Fruit fly (Drosophila melanogaster) whole organism, embryonic: ENCODE results near the gene CG7781.

ENCODE experiments used
- Asciz ChIP-seq: fragments of 200-800 bp; sonication (Bioruptor generic); optimal IDR thresholded peaks from 2 replicates; lab custom pipeline; 2017; ENCODE audit warnings: missing biosample characterization, mild to moderate bottlenecking, missing genetic modification characterization, missing genetic modification reagents
- Awh ChIP-seq: fragments of 200-800 bp; sonication (Bioruptor generic); IDR thresholded peaks from 2 replicates; pipeline ENCODE4, ENCODE4 v1.3.6; 2022; ENCODE audit warnings: missing biosample characterization, missing genetic modification characterization
- Blimp-1 ChIP-seq: fragments of 200-800 bp; sonication (Bioruptor generic); optimal IDR thresholded peaks from 3 replicates; lab custom pipeline; 2018; ENCODE audit warnings: missing biosample characterization, missing genetic modification characterization, mild to moderate bottlenecking, moderate library complexity, missing genetic modification reagents
- CG10543 ChIP-seq: fragments of 200-800 bp; sonication (Bioruptor generic); optimal IDR thresholded peaks from 3 replicates; lab custom pipeline; 2017; ENCODE audit warnings: missing biosample characterization, mild to moderate bottlenecking, missing genetic modification characterization, moderate library complexity
- CG11247 ChIP-seq: fragments of 200-800 bp; sonication (Bioruptor generic); IDR thresholded peaks from 2 replicates; pipeline ENCODE4 v1.3.6; 2022; ENCODE audit warnings: missing biosample characterization, missing genetic modification characterization
- CG11398 ChIP-seq: fragments of 200-800 bp; sonication (Bioruptor generic); optimal IDR thresholded peaks from 2 replicates; lab custom pipeline; 2016; ENCODE audit warnings: missing biosample characterization, missing genetic modification characterization
- CG11560 ChIP-seq: fragments of 200-800 bp; sonication (Bioruptor generic); IDR thresholded peaks from 3 replicates; pipeline ENCODE4 v1.3.6; 2022; ENCODE audit warnings: missing biosample characterization, missing genetic modification characterization
- CG12155 ChIP-seq: fragments of 200-800 bp; sonication (Bioruptor generic); optimal IDR thresholded peaks from 3 replicates; lab custom pipeline; 2016; ENCODE audit warnings: missing biosample characterization, missing genetic modification characterization
- CG12236 ChIP-seq: fragments of 200-800 bp; sonication (Bioruptor generic); optimal IDR thresholded peaks from 2 replicates; lab custom pipeline; 2016; ENCODE audit warnings: missing biosample characterization, missing genetic modification characterization
- CG1602 ChIP-seq: fragments of 200-800 bp; sonication (Bioruptor generic); optimal IDR thresholded peaks from 3 replicates; lab custom pipeline; 2016; ENCODE audit warnings: missing biosample characterization, missing genetic modification characterization
- CG17361 ChIP-seq: fragments of 200-800 bp; sonication (Bioruptor generic); IDR thresholded peaks from 3 replicates; pipeline ENCODE4 v1.3.6; 2022; ENCODE audit warnings: missing biosample characterization, missing genetic modification characterization
- CG2199 ChIP-seq: fragments of 200-800 bp; sonication (Bioruptor generic); IDR thresholded peaks from 3 replicates; pipeline ENCODE4 v1.3.6; 2022; ENCODE audit warnings: missing biosample characterization, missing genetic modification characterization
- CG30403 ChIP-seq: fragments of 200-800 bp; sonication (Bioruptor generic); optimal IDR thresholded peaks from 3 replicates; lab custom pipeline; 2016; ENCODE audit warnings: missing biosample characterization, missing genetic modification characterization
- CG32767 ChIP-seq: fragments of 200-800 bp; sonication (Bioruptor generic); IDR thresholded peaks from 2 replicates; pipeline ENCODE4 v1.3.6; 2022; ENCODE audit warnings: missing biosample characterization, missing genetic modification characterization
- CG33213 ChIP-seq: fragments of 200-800 bp; sonication (Bioruptor generic); optimal IDR thresholded peaks from 3 replicates; lab custom pipeline; 2016; ENCODE audit warnings: missing biosample characterization, missing genetic modification characterization
- CG4282 ChIP-seq: fragments of 200-800 bp; sonication (Bioruptor generic); optimal IDR thresholded peaks from 2 replicates; lab custom pipeline; 2016; ENCODE audit warnings: missing biosample characterization, missing genetic modification characterization
- CG4404 ChIP-seq: fragments of 200-800 bp; sonication (Bioruptor generic); IDR thresholded peaks from 2 replicates; pipeline ENCODE4 v1.3.6; 2022; ENCODE audit warnings: missing biosample characterization, missing genetic modification characterization
- CG6654 ChIP-seq: fragments of 200-800 bp; sonication (Bioruptor generic); optimal IDR thresholded peaks from 2 replicates; lab custom pipeline; 2017; ENCODE audit warnings: missing biosample characterization, mild to moderate bottlenecking, missing genetic modification characterization
- CG7556 ChIP-seq: fragments of 200-800 bp; sonication (Bioruptor generic); optimal IDR thresholded peaks from 2 replicates; lab custom pipeline; 2017; ENCODE audit warnings: missing biosample characterization, mild to moderate bottlenecking, missing genetic modification characterization
- CG7839 ChIP-seq: fragments of 200-800 bp; sonication (Bioruptor generic); optimal IDR thresholded peaks from 3 replicates; lab custom pipeline; 2018; ENCODE audit warnings: missing biosample characterization, mild to moderate bottlenecking, missing genetic modification characterization, moderate library complexity
- CG7987 ChIP-seq: fragments of 200-800 bp; sonication (Bioruptor generic); optimal IDR thresholded peaks from 2 replicates; lab custom pipeline; 2018; ENCODE audit warnings: missing biosample characterization, mild to moderate bottlenecking, missing genetic modification characterization, moderate library complexity
- CG8924 ChIP-seq: fragments of 200-800 bp; optimal IDR thresholded peaks from 3 replicates; lab custom pipeline; 2019; ENCODE audit warnings: missing biosample characterization, mild to moderate bottlenecking, missing genetic modification characterization, moderate library complexity
- Dad ChIP-seq: fragments of 200-800 bp; sonication (Bioruptor generic); optimal IDR thresholded peaks from 3 replicates; lab custom pipeline; 2016; ENCODE audit warnings: missing biosample characterization, missing genetic modification characterization
- Deaf1 ChIP-seq: fragments of 200-800 bp; optimal IDR thresholded peaks from 3 replicates; lab custom pipeline; 2019; ENCODE audit warnings: missing biosample characterization, mild to moderate bottlenecking, missing genetic modification characterization, moderate library complexity
- Dip3 ChIP-seq: fragments of 200-800 bp; sonication (Bioruptor generic); optimal IDR thresholded peaks from 3 replicates; lab custom pipeline; 2016; ENCODE audit warnings: missing biosample characterization, missing genetic modification characterization
- Doc2 ChIP-seq: fragments of 200-800 bp; sonication (Bioruptor generic); IDR thresholded peaks from 2 replicates; pipeline ENCODE4 v1.3.6; 2022; ENCODE audit warnings: missing biosample characterization, missing genetic modification characterization
- Ets65A ChIP-seq: fragments of 200-800 bp; sonication (Bioruptor generic); peaks from one replicate; lab custom pipeline; 2016; ENCODE audit warnings: missing biosample characterization, missing genetic modification characterization
- GATAe ChIP-seq: fragments of 200-800 bp; sonication (Bioruptor generic); conservative IDR thresholded peaks from 2 replicates; pipeline ENCODE4 v1.3.6; 2022; ENCODE audit warnings: missing biosample characterization, missing genetic modification characterization
- H15 ChIP-seq: fragments of 200-800 bp; sonication (Bioruptor generic); IDR thresholded peaks from 3 replicates; pipeline ENCODE4 v1.3.6; 2022; ENCODE audit warnings: missing biosample characterization, missing genetic modification characterization
- Max ChIP-seq: fragments of 200-800 bp; sonication (Bioruptor generic); optimal IDR thresholded peaks from 2 replicates; lab custom pipeline; 2016; ENCODE audit warnings: missing biosample characterization, mild to moderate bottlenecking, missing genetic modification characterization
- Ravus ChIP-seq: fragments of 200-800 bp; sonication (Bioruptor generic); IDR thresholded peaks from 2 replicates; pipeline ENCODE4 v1.3.6; 2022; ENCODE audit warnings: missing biosample characterization, missing genetic modification characterization
- Sox102F ChIP-seq: fragments of 200-800 bp; sonication (Bioruptor generic); optimal IDR thresholded peaks from 2 replicates; lab custom pipeline; 2018; ENCODE audit warnings: missing biosample characterization, mild to moderate bottlenecking, missing genetic modification characterization, moderate library complexity
- Sry-δ ChIP-seq: fragments of 200-800 bp; sonication (Bioruptor generic); optimal IDR thresholded peaks from 2 replicates; lab custom pipeline; 2016; ENCODE audit warnings: missing biosample characterization, missing genetic modification characterization
- Ssrp ChIP-seq: fragments of 200-800 bp; sonication (Bioruptor generic); optimal IDR thresholded peaks from 2 replicates; lab custom pipeline; 2018; ENCODE audit warnings: missing biosample characterization, mild to moderate bottlenecking, missing genetic modification characterization, moderate library complexity
- Usf ChIP-seq: fragments of 200-800 bp; sonication (Bioruptor generic); optimal IDR thresholded peaks from 2 replicates; lab custom pipeline; 2017; ENCODE audit warnings: missing genotype, missing biosample characterization, missing genetic modification characterization
- YL-1 ChIP-seq: fragments of 200-800 bp; sonication (Bioruptor generic); optimal IDR thresholded peaks from 3 replicates; lab custom pipeline; 2017; ENCODE audit warnings: missing biosample characterization, mild to moderate bottlenecking, missing genetic modification characterization
- aop ChIP-seq: fragments of 200-800 bp; sonication (Bioruptor generic); IDR thresholded peaks from 2 replicates; pipeline ENCODE4 v1.3.6; 2022; ENCODE audit warnings: missing biosample characterization, missing genetic modification characterization
- ap ChIP-seq: fragments of 200-800 bp; sonication (Bioruptor generic); IDR thresholded peaks from 2 replicates; pipeline ENCODE4 v1.3.6; 2022; ENCODE audit warnings: missing biosample characterization, missing genetic modification characterization
- ato ChIP-seq: fragments of 200-800 bp; sonication (Bioruptor generic); IDR thresholded peaks from 2 replicates; pipeline ENCODE4 v1.3.6; 2022; ENCODE audit warnings: missing biosample characterization, missing genetic modification characterization; ENCODE audit not compliant: partially characterized antibody
- bsh ChIP-seq, 2 experiments: fragments of 200-800 bp; sonication (Bioruptor generic); optimal IDR thresholded peaks; 2 replicates each; lab custom pipeline; 2017 to 2018; ENCODE audit warnings: mild to moderate bottlenecking in 2 of 2, missing biosample characterization in 2 of 2, missing genetic modification characterization in 2 of 2, moderate library complexity in 1 of 2
- croc ChIP-seq: fragments of 200-800 bp; sonication (Bioruptor generic); conservative IDR thresholded peaks from 3 replicates; pipeline ENCODE4 v1.3.6; 2022; ENCODE audit warnings: missing biosample characterization, missing genetic modification characterization
- fd102C ChIP-seq: fragments of 200-800 bp; sonication (Bioruptor generic); optimal IDR thresholded peaks from 2 replicates; lab custom pipeline; 2018; ENCODE audit warnings: missing biosample characterization, mild to moderate bottlenecking, missing genetic modification characterization, moderate library complexity
- fd96Cb ChIP-seq: fragments of 200-800 bp; sonication (Bioruptor generic); optimal IDR thresholded peaks from 2 replicates; lab custom pipeline; 2018; ENCODE audit warnings: missing biosample characterization, mild to moderate bottlenecking, missing genetic modification characterization, moderate library complexity
- gsb-n ChIP-seq: fragments of 200-800 bp; sonication (Bioruptor generic); optimal IDR thresholded peaks from 3 replicates; lab custom pipeline; 2018; ENCODE audit warnings: missing biosample characterization, mild to moderate bottlenecking, missing genetic modification characterization
- h ChIP-seq: fragments of >200 bp; optimal IDR thresholded peaks from 2 replicates; lab custom pipeline; 2017
- ham ChIP-seq: fragments of 200-800 bp; sonication (Bioruptor generic); IDR thresholded peaks from 2 replicates; pipeline ENCODE4 v1.3.6; 2022; ENCODE audit warnings: missing biosample characterization, missing genetic modification characterization
- jing ChIP-seq: fragments of 200-800 bp; sonication (Bioruptor generic); optimal IDR thresholded peaks from 2 replicates; lab custom pipeline; 2018; ENCODE audit warnings: missing biosample characterization, mild to moderate bottlenecking, missing genetic modification characterization
- luna ChIP-seq: fragments of 200-800 bp; sonication (Bioruptor generic); optimal IDR thresholded peaks from 2 replicates; lab custom pipeline; 2016; ENCODE audit warnings: missing biosample characterization, missing genetic modification characterization
- row ChIP-seq: fragments of 200-800 bp; sonication (Bioruptor generic); IDR thresholded peaks from 3 replicates; pipeline ENCODE4 v1.3.6; 2022; ENCODE audit warnings: missing biosample characterization, missing genetic modification characterization
- slou ChIP-seq: fragments of 200-800 bp; sonication (Bioruptor generic); optimal IDR thresholded peaks from 3 replicates; lab custom pipeline; 2016; ENCODE audit warnings: missing biosample characterization, missing genetic modification characterization
- slp2 ChIP-seq: fragments of 200-800 bp; sonication (Bioruptor generic); optimal IDR thresholded peaks from 2 replicates; lab custom pipeline; 2016; ENCODE audit warnings: missing biosample characterization, missing genetic modification characterization
- tgo ChIP-seq: fragments of 200-800 bp; sonication (Bioruptor generic); IDR thresholded peaks from 3 replicates; pipeline ENCODE4 v1.3.6; 2022; ENCODE audit warnings: missing biosample characterization, missing genetic modification characterization

Gene CG7781

dm6 chr2L:8350560-8351171 is 25.5 kb upstream of the CG7781 start (continued):
- TF ChIP-seq tgo (GFP tag; lab: Robert Waterston, UW): no peak
- no peak for TF ChIP-seq CG11560 (tag; lab: Robert Waterston, UW)
- TF ChIP-seq GATAe (GFP tag; lab: Robert Waterston, UW): no peak
- no peak for TF ChIP-seq Usf (GFP tag; lab: Kevin White, UChicago)
- no peak for TF ChIP-seq CG1602 (GFP tag; lab: Kevin White, UChicago)
- no peak for TF ChIP-seq CG7556
- no peak for TF ChIP-seq row (GFP tag; lab: Robert Waterston, UW)
- TF ChIP-seq aop (GFP tag; lab: Robert Waterston, UW): no peak
- TF ChIP-seq CG7987 (GFP tag; lab: Kevin White, UChicago): peak; percentile 44
- TF ChIP-seq CG8924 (tag; lab: Kevin White, UChicago): peak; percentile 26
- no peak for TF ChIP-seq Ravus (GFP tag; lab: Robert Waterston, UW)
- no peak for TF ChIP-seq Max (GFP tag; lab: Kevin White, UChicago)
- no peak for TF ChIP-seq ap (GFP tag; lab: Robert Waterston, UW)
- TF ChIP-seq CG17361 (GFP tag; lab: Robert Waterston, UW): no peak
- no peak for TF ChIP-seq CG11247 (GFP tag; lab: Robert Waterston, UW)
- TF ChIP-seq CG33213: no peak
- TF ChIP-seq slp2 (GFP tag; lab: Kevin White, UChicago): no peak
- peak; percentile 35 for TF ChIP-seq luna (GFP tag; lab: Kevin White, UChicago)
- no peak for TF ChIP-seq CG11398 (GFP tag; lab: Kevin White, UChicago)
- no peak for TF ChIP-seq jing (GFP tag; lab: Kevin White, UChicago)
- no peak for TF ChIP-seq Blimp-1
- no peak for TF ChIP-seq CG32767 (GFP tag; lab: Robert Waterston, UW)
- no peak for TF ChIP-seq CG4282
- TF ChIP-seq CG2199 (GFP tag; lab: Robert Waterston, UW): no peak
- no peak for TF ChIP-seq bsh (GFP tag; optimal IDR thresholded peaks at IDR 0.05; lab: Kevin White, UChicago)
- TF ChIP-seq Dip3 (GFP tag; lab: Kevin White, UChicago): no peak
- no peak for TF ChIP-seq Sry-δ (GFP tag; lab: Kevin White, UChicago)
- TF ChIP-seq ato (GFP tag; lab: Robert Waterston, UW): no peak
- TF ChIP-seq Sox102F (GFP tag; lab: Kevin White, UChicago): peak; percentile 42
- TF ChIP-seq Dad (GFP tag; lab: Kevin White, UChicago): no peak
- no peak for TF ChIP-seq Ssrp
- TF ChIP-seq Awh: no peak; the same call in 1 of the 2 replicates
- peak; percentile 51 for TF ChIP-seq CG10543 (GFP tag; lab: Kevin White, UChicago)
- no peak for TF ChIP-seq fd102C (GFP tag; lab: Kevin White, UChicago)
- TF ChIP-seq gsb-n (tag; lab: Kevin White, UChicago): no peak
- no peak for TF ChIP-seq CG12236 (GFP tag; lab: Kevin White, UChicago)
- TF ChIP-seq CG7839 (tag; lab: Kevin White, UChicago): peak; percentile 27
- TF ChIP-seq h (lab: Kevin White, UChicago): no peak
- no peak for TF ChIP-seq slou (GFP tag; lab: Kevin White, UChicago)
- no peak for TF ChIP-seq CG4404 (GFP tag; lab: Robert Waterston, UW)
- TF ChIP-seq CG12155: no peak
- TF ChIP-seq fd96Cb: no peak
- TF ChIP-seq Asciz (GFP tag; lab: Kevin White, UChicago): peak; percentile 39
- TF ChIP-seq Doc2 (GFP tag; lab: Robert Waterston, UW): no peak
- TF ChIP-seq croc (GFP tag; lab: Robert Waterston, UW): no peak
- no peak for TF ChIP-seq ham (GFP tag; lab: Robert Waterston, UW)
- no peak for TF ChIP-seq CG30403 (GFP tag; lab: Kevin White, UChicago)
- TF ChIP-seq Ets65A (GFP tag; lab: Kevin White, UChicago): no peak
- peak; percentile 17 for TF ChIP-seq YL-1
- TF ChIP-seq H15 (GFP tag; lab: Robert Waterston, UW): no peak
- no peak for TF ChIP-seq Deaf1 (tag; lab: Kevin White, UChicago)
- TF ChIP-seq CG6654 (GFP tag; lab: Kevin White, UChicago): no peak
